Worm (Caenorhabditis elegans): ENCODE measurements around the gene F58A4.1.

The F58A4.1 gene

DNA sequence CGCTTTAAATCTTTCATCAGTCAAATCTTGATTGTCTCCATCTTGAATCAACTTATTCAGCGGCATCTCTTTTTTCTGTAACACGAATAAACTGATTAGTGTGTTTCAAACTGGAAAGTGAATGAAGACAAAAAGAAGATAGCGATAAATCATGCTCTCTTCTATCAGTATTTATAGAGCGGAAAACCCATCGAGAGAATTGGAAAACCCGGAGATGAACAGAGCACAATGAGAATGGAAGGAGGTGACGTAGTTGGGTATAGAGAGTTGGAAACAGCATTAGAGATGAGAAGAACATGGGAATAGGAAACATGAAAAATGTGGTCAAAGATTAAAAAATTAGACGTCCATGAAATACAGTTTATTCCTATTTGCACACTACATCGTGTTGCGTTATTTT, 6.2 kb upstream of the F58A4.1 start, which contains the start of gene acox-1.5:
Gene acox-1.5 (minus strand): TSS at position 75 of the 400 bp plus-strand sequence.
- TF ChIP-seq ceh-36 (tag; optimal IDR thresholded peaks at IDR 0.05) (no peak), hmg-4 (GFP tag; optimal IDR thresholded peaks at IDR 0.05) (no peak), sea-1 (GFP tag; conservative IDR thresholded peaks at IDR 0.05) (no peak), pes-1 (GFP tag; IDR thresholded peaks at IDR 0.05) (no peak), tbx-37 (GFP tag; conservative IDR thresholded peaks at IDR 0.05) (no peak), tbx-11 (GFP tag; IDR thresholded peaks at IDR 0.05) (no peak), tra-4 (tag; optimal IDR thresholded peaks at IDR 0.05) (no peak), hmbx-1 (tag; optimal IDR thresholded peaks at IDR 0.05) (no peak), B0310.2 (tag; optimal IDR thresholded peaks at IDR 0.05) (no peak), F13C5.2 (tag; optimal IDR thresholded peaks at IDR 0.05) (no peak), ets-7 (tag; optimal IDR thresholded peaks at IDR 0.05) (no peak)

DNA sequence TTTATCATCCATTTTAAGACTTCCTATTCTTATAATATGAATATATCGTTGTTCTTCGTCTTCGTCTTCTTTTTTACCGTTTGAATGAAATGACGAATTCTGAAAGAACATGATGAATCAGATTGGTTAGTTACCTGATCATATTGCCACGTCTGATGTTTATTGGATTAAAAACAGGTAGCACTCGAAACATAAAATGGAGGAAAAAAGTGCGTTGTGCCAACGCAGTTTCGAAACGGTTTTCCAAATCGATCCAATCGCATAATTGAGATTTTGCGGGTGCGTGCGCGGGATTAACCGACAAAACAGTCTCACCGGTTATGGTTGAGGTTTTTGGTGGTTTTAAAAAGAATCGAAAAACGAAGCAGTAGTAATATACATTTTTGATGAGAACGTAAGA, 2.7 kb upstream of the F58A4.1 start, which contains the start of gene rom-2:
Gene rom-2 (minus strand): TSS at position 101 of the 400 bp plus-strand sequence.
- no peak for TF ChIP-seq ceh-36 (tag; optimal IDR thresholded peaks at IDR 0.05)
- TF ChIP-seq aly-1 (tag; optimal IDR thresholded peaks at IDR 0.05), result no peak
- TF ChIP-seq sea-1 (GFP tag; conservative IDR thresholded peaks at IDR 0.05), result no peak
- no peak for TF ChIP-seq ama-1 (optimal IDR thresholded peaks at IDR 0.05)
- TF ChIP-seq scrt-1 (GFP tag; IDR thresholded peaks at IDR 0.05), result no peak
- TF ChIP-seq F13C5.2 (tag; optimal IDR thresholded peaks at IDR 0.05), result no peak
- TF ChIP-seq flt-1 (GFP tag; IDR thresholded peaks at IDR 0.05), result no peak
- TF ChIP-seq hmg-4 (GFP tag; optimal IDR thresholded peaks at IDR 0.05), result no peak
- TF ChIP-seq tbx-37 (GFP tag; conservative IDR thresholded peaks at IDR 0.05), result no peak
- TF ChIP-seq tbx-11 (GFP tag; IDR thresholded peaks at IDR 0.05), result no peak
- no peak for TF ChIP-seq pes-1 (GFP tag; IDR thresholded peaks at IDR 0.05)
- TF ChIP-seq ceh-13 (GFP tag; optimal IDR thresholded peaks at IDR 0.05), result no peak
- TF ChIP-seq hnd-1 (tag; optimal IDR thresholded peaks at IDR 0.05), result no peak
- no peak for TF ChIP-seq tra-4 (tag; optimal IDR thresholded peaks at IDR 0.05)
- no peak for TF ChIP-seq hmbx-1 (tag; optimal IDR thresholded peaks at IDR 0.05)
- TF ChIP-seq B0310.2 (tag; optimal IDR thresholded peaks at IDR 0.05), result no peak
- TF ChIP-seq ets-7 (tag; optimal IDR thresholded peaks at IDR 0.05), result no peak

DNA sequence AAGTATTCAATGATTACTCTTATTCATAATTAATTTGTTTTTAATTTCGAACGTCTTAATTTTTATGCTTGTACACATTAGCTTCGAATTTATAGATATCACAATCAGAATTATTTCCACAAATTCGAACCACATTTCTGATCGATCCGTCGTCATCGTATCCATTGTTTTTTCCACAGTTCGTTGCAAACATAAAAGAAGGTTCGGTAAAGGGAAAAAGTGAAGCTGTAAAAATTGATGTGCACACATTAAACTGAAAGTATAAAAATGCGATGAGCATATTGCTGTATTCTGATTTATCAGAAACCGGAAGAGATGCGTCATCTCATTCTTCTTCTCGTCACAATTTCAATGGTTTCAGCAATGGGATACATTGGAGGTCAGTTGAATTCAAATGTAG, 1.2 kb upstream of the F58A4.1 start, which contains the start of gene C48B4.12:
Gene C48B4.12 (plus strand): TSS at position 301 of the 400 bp plus-strand sequence.
- TF ChIP-seq tbx-37 (GFP tag; conservative IDR thresholded peaks at IDR 0.05), result no peak
- no peak for TF ChIP-seq aly-1 (tag; optimal IDR thresholded peaks at IDR 0.05)
- TF ChIP-seq F13C5.2 (tag; optimal IDR thresholded peaks at IDR 0.05), result no peak
- TF ChIP-seq sea-1 (GFP tag; conservative IDR thresholded peaks at IDR 0.05), result no peak
- no peak for TF ChIP-seq ceh-36 (tag; optimal IDR thresholded peaks at IDR 0.05)
- no peak for TF ChIP-seq tbx-11 (GFP tag; IDR thresholded peaks at IDR 0.05)
- TF ChIP-seq tra-4 (tag; optimal IDR thresholded peaks at IDR 0.05), result no peak
- no peak for TF ChIP-seq ama-1 (optimal IDR thresholded peaks at IDR 0.05)
- TF ChIP-seq B0310.2 (tag; optimal IDR thresholded peaks at IDR 0.05), result no peak
- no peak for TF ChIP-seq scrt-1 (GFP tag; IDR thresholded peaks at IDR 0.05)
- no peak for TF ChIP-seq hnd-1 (tag; optimal IDR thresholded peaks at IDR 0.05)
- no peak for TF ChIP-seq pes-1 (GFP tag; IDR thresholded peaks at IDR 0.05)
- no peak for TF ChIP-seq hmbx-1 (tag; optimal IDR thresholded peaks at IDR 0.05)
- TF ChIP-seq hmg-4 (GFP tag; optimal IDR thresholded peaks at IDR 0.05), result no peak
- TF ChIP-seq ceh-13 (GFP tag; optimal IDR thresholded peaks at IDR 0.05), result no peak

DNA sequence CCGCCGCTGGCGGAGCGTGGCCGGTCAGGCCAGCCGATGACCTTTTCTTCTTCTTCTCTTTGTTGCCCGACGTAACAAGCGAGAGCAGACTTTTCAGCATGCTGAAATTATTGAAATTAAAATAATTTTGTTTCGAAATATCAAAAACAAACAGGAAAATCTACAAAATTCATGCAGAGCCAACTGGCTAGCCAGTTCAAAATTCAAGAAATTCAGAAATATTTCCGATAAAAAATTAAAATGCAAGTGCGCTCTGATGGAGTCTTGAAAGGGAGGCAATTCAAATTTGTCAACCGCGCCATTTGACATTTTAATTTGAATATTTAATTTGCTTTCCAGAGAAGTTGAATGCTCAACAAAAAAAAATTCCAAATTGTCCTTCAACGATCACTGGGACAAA, 2.4 kb downstream of the F58A4.1 start, which contains the start of gene F58A4.2:
Gene F58A4.2 (minus strand): TSS at position 101 of the 400 bp plus-strand sequence.
- TF ChIP-seq scrt-1 (GFP tag; IDR thresholded peaks at IDR 0.05) (no peak), ets-7 (tag; optimal IDR thresholded peaks at IDR 0.05) (no peak), hnd-1 (tag; optimal IDR thresholded peaks at IDR 0.05) (no peak), hmbx-1 (tag; optimal IDR thresholded peaks at IDR 0.05) (no peak), sea-1 (GFP tag; conservative IDR thresholded peaks at IDR 0.05) (no peak), tbx-11 (GFP tag; IDR thresholded peaks at IDR 0.05) (no peak), B0310.2 (tag; optimal IDR thresholded peaks at IDR 0.05) (no peak), ama-1 (optimal IDR thresholded peaks at IDR 0.05) (no peak), ceh-36 (tag; optimal IDR thresholded peaks at IDR 0.05) (no peak), tra-4 (tag; optimal IDR thresholded peaks at IDR 0.05) (no peak), ceh-13 (GFP tag; optimal IDR thresholded peaks at IDR 0.05) (no peak), aly-1 (tag; optimal IDR thresholded peaks at IDR 0.05) (no peak), flt-1 (GFP tag; IDR thresholded peaks at IDR 0.05) (no peak), tbx-37 (GFP tag; conservative IDR thresholded peaks at IDR 0.05) (no peak), F13C5.2 (tag; optimal IDR thresholded peaks at IDR 0.05) (no peak), hmg-4 (GFP tag; optimal IDR thresholded peaks at IDR 0.05) (no peak), pes-1 (GFP tag; IDR thresholded peaks at IDR 0.05) (no peak)

DNA sequence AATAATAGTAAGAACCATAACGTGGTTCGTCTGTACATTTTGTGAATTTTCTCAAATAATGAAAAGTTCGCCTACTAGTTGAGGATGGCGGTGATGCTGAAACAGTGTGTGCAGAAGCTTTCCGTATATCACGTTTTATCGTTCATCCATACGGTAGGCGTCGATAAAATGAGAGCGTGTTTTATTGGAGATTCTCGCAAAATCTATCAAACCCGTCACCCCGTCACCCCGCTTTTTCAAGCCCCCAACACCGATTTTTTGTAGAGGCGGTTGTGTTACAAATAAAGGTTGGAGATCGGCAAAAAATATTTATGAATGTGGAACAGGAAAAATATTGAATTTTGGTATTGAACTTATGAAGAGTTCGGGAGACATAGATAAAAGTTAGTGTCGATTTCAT, 10.4 kb downstream of the F58A4.1 start, which contains the start of gene clec-161:
Gene clec-161 (minus strand): TSS at position 101 of the 400 bp plus-strand sequence.
- TF ChIP-seq flt-1 (GFP tag; IDR thresholded peaks at IDR 0.05), result no peak
- TF ChIP-seq scrt-1 (GFP tag; IDR thresholded peaks at IDR 0.05), result no peak
- TF ChIP-seq aly-1 (tag; optimal IDR thresholded peaks at IDR 0.05), result no peak

DNA sequence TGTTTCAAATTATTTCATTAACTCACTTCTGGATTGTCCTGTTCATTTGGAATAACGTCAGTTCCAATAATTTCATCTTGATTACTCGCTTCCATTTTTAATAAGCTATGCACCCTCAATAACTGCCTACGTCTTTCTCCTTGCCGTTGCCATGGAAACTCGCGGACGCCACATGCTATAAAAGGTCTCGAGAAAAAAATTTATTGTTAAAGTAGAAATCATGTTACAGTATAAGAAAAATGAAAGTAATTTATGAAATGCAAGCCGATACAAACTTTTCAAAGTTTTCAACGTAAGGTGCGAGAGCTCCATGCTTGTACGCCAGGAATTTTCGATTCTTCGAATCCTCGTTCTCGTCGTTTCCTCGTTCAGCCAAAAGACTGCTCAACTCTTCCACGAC, 13.8 kb downstream of the F58A4.1 start, which contains the start of gene bbs-4:
Gene bbs-4 (minus strand): TSS at position 101 of the 400 bp plus-strand sequence.
- TF ChIP-seq tbx-11 (GFP tag; IDR thresholded peaks at IDR 0.05) (no peak), ceh-36 (tag; optimal IDR thresholded peaks at IDR 0.05) (no peak), tbx-37 (GFP tag; conservative IDR thresholded peaks at IDR 0.05) (no peak), hmbx-1 (tag; optimal IDR thresholded peaks at IDR 0.05) (no peak), sea-1 (GFP tag; conservative IDR thresholded peaks at IDR 0.05) (no peak), pes-1 (GFP tag; IDR thresholded peaks at IDR 0.05) (no peak), aly-1 (tag; optimal IDR thresholded peaks at IDR 0.05) (no peak), hnd-1 (tag; optimal IDR thresholded peaks at IDR 0.05) (no peak), B0310.2 (tag; optimal IDR thresholded peaks at IDR 0.05) (no peak), flt-1 (GFP tag; IDR thresholded peaks at IDR 0.05) (no peak), ets-7 (tag; optimal IDR thresholded peaks at IDR 0.05) (no peak), tra-4 (tag; optimal IDR thresholded peaks at IDR 0.05) (no peak), ama-1 (optimal IDR thresholded peaks at IDR 0.05) (no peak), ceh-13 (GFP tag; optimal IDR thresholded peaks at IDR 0.05) (no peak), F13C5.2 (tag; optimal IDR thresholded peaks at IDR 0.05) (no peak), hmg-4 (GFP tag; optimal IDR thresholded peaks at IDR 0.05) (no peak), scrt-1 (GFP tag; IDR thresholded peaks at IDR 0.05) (no peak)

DNA sequence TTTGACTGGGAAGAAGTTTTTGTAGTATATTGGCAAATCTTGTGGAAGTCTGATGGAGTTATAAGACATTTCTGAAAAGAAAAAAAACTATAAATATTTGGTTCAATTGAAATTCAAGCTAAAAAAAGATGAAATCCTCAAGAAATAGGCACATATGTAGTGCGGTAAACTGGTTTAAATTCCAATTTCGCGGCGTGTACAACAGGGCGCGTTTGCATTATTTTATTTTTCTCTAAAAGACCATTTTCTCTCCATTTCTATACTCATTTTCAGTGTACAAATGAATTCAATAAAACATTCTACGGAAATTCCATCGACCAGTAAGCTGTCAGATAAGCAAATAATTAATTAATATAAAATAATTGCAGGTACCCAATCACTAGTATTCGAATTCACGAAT, 15.9 kb downstream of the F58A4.1 start, which contains the start of the genes pri-1 and F58A4.6:
Gene pri-1 (minus strand): TSS at position 71 of the 400 bp plus-strand sequence.
Gene F58A4.6 (plus strand): TSS at position 272 of the 400 bp plus-strand sequence.
- TF ChIP-seq scrt-1 (GFP tag; IDR thresholded peaks at IDR 0.05) (no peak), hmg-4 (GFP tag; optimal IDR thresholded peaks at IDR 0.05) (no peak), F13C5.2 (tag; optimal IDR thresholded peaks at IDR 0.05) (peak; percentile 2), tbx-37 (GFP tag; conservative IDR thresholded peaks at IDR 0.05) (no peak)

Data from whole organism, early embryonic.